Fruit fly (Drosophila melanogaster) whole organism, embryonic: ENCODE data around the gene CG9360.

ENCODE experiments used
- ATbp ChIP-seq: fragments of 200-800 bp; sonication (Bioruptor generic); optimal IDR thresholded peaks from 2 replicates; lab custom pipeline; 2017; ENCODE audit warnings: missing biosample characterization, mild to moderate bottlenecking, missing genetic modification characterization, missing genetic modification reagents
- Atf3 ChIP-seq: fragments of 200-800 bp; sonication (Bioruptor generic); optimal IDR thresholded peaks from 3 replicates; lab custom pipeline; 2016; ENCODE audit warnings: missing biosample characterization, missing genetic modification characterization
- Atf6 ChIP-seq: fragments of 200-800 bp; sonication (Bioruptor generic); IDR thresholded peaks from 2 replicates; pipeline ENCODE4 v1.3.6; 2022; ENCODE audit warnings: missing biosample characterization, missing genetic modification characterization
- B-H1 ChIP-seq: fragments of 200-800 bp; sonication (Bioruptor generic); IDR thresholded peaks from 3 replicates; pipeline ENCODE4 v1.3.6; 2022; ENCODE audit warnings: missing biosample characterization, missing genetic modification characterization
- Bteb2 ChIP-seq: fragments of 200-800 bp; sonication (Bioruptor generic); optimal IDR thresholded peaks from 2 replicates; lab custom pipeline; 2016; ENCODE audit warnings: missing biosample characterization, missing genetic modification characterization
- CG1024 ChIP-seq: fragments of 200-800 bp; sonication (Bioruptor generic); IDR thresholded peaks from 2 replicates; pipeline ENCODE4 v1.3.6; 2022; ENCODE audit warnings: missing biosample characterization, missing genetic modification characterization
- CG10543 ChIP-seq: fragments of 200-800 bp; sonication (Bioruptor generic); optimal IDR thresholded peaks from 3 replicates; lab custom pipeline; 2017; ENCODE audit warnings: missing biosample characterization, mild to moderate bottlenecking, missing genetic modification characterization, moderate library complexity
- CG11695 ChIP-seq: fragments of 200-800 bp; sonication (Bioruptor generic); IDR thresholded peaks from 3 replicates; pipeline ENCODE4 v1.3.6; 2022; ENCODE audit warnings: missing biosample characterization, missing genetic modification characterization
- CG1233 ChIP-seq: fragments of 200-800 bp; sonication (Bioruptor generic); optimal IDR thresholded peaks from 4 replicates; lab custom pipeline; 2018; ENCODE audit warnings: missing biosample characterization, mild to moderate bottlenecking, missing genetic modification characterization
- CG13296 ChIP-seq: fragments of 200-800 bp; sonication (Bioruptor generic); optimal IDR thresholded peaks from 3 replicates; lab custom pipeline; 2018; ENCODE audit warnings: missing biosample characterization, mild to moderate bottlenecking, missing genetic modification characterization
- CG14014 ChIP-seq: fragments of 200-800 bp; sonication (Bioruptor generic); IDR thresholded peaks from 2 replicates; pipeline ENCODE4 v1.3.6; 2022; ENCODE audit warnings: missing biosample characterization, missing genetic modification characterization
- CG15601 ChIP-seq: fragments of 200-800 bp; sonication (Bioruptor generic); optimal IDR thresholded peaks from 3 replicates; lab custom pipeline; 2019; ENCODE audit warnings: missing biosample characterization, mild to moderate bottlenecking, missing genetic modification characterization, moderate library complexity
- CG17568 ChIP-seq: fragments of 200-800 bp; sonication (Bioruptor generic); optimal IDR thresholded peaks from 2 replicates; lab custom pipeline; 2018; ENCODE audit warnings: missing biosample characterization, mild to moderate bottlenecking, missing genetic modification characterization, moderate library complexity
- CG2712 ChIP-seq: fragments of 200-800 bp; optimal IDR thresholded peaks from 3 replicates; lab custom pipeline; 2019; ENCODE audit warnings: missing biosample characterization, mild to moderate bottlenecking, missing genetic modification characterization, moderate library complexity
- CG3995 ChIP-seq: fragments of 200-800 bp; sonication (Bioruptor generic); optimal IDR thresholded peaks from 3 replicates; lab custom pipeline; 2016; ENCODE audit warnings: missing biosample characterization, missing genetic modification characterization
- CG4707 ChIP-seq: fragments of 200-800 bp; sonication (Bioruptor generic); optimal IDR thresholded peaks from 2 replicates; lab custom pipeline; 2018; ENCODE audit warnings: missing biosample characterization, mild to moderate bottlenecking, missing genetic modification characterization, moderate library complexity
- CG5245 ChIP-seq: fragments of 200-800 bp; sonication (Bioruptor generic); optimal IDR thresholded peaks from 3 replicates; lab custom pipeline; 2016; ENCODE audit warnings: missing biosample characterization, missing genetic modification characterization
- CG7372 ChIP-seq: fragments of 200-800 bp; sonication (Bioruptor generic); IDR thresholded peaks from 2 replicates; pipeline ENCODE4 v1.3.6; 2022; ENCODE audit warnings: missing biosample characterization, missing genetic modification characterization
- CG7745 ChIP-seq: fragments of 200-800 bp; sonication (Bioruptor generic); optimal IDR thresholded peaks from 2 replicates; lab custom pipeline; 2018; ENCODE audit warnings: missing biosample characterization, mild to moderate bottlenecking, missing genetic modification characterization, moderate library complexity
- CG7963 ChIP-seq: fragments of 200-800 bp; sonication (Bioruptor generic); IDR thresholded peaks from 3 replicates; pipeline ENCODE4 v1.3.6; 2022; ENCODE audit warnings: missing biosample characterization, missing genetic modification characterization; ENCODE audit not compliant: partially characterized antibody
- CG8359 ChIP-seq: fragments of 200-800 bp; sonication (Bioruptor generic); optimal IDR thresholded peaks from 2 replicates; lab custom pipeline; 2017; ENCODE audit warnings: missing biosample characterization, mild to moderate bottlenecking, missing genetic modification characterization, borderline replicate concordance
- CHES-1-like ChIP-seq: fragments of 200-800 bp; sonication (Bioruptor generic); optimal IDR thresholded peaks from 2 replicates; lab custom pipeline; 2016; ENCODE audit warnings: missing biosample characterization, missing genetic modification characterization
- Camta ChIP-seq: fragments of 200-800 bp; sonication (Bioruptor generic); optimal IDR thresholded peaks from 2 replicates; lab custom pipeline; 2016; ENCODE audit warnings: missing biosample characterization, missing genetic modification characterization
- CoRest ChIP-seq: fragments of 200-800 bp; sonication (Bioruptor generic); optimal IDR thresholded peaks from 3 replicates; lab custom pipeline; 2018; ENCODE audit warnings: missing biosample characterization, mild to moderate bottlenecking, missing genetic modification characterization, moderate library complexity
- Dip2 ChIP-seq: fragments of 200-800 bp; sonication (Bioruptor generic); IDR thresholded peaks from 2 replicates; pipeline ENCODE4 v1.3.6; 2022; ENCODE audit warnings: missing biosample characterization, missing genetic modification characterization
- HmgZ ChIP-seq: fragments of 200-800 bp; sonication (Bioruptor generic); optimal IDR thresholded peaks from 2 replicates; lab custom pipeline; 2018; ENCODE audit warnings: missing biosample characterization, mild to moderate bottlenecking, missing genetic modification characterization
- MBD-R2 ChIP-seq: fragments of 200-800 bp; sonication (Bioruptor generic); IDR thresholded peaks from 2 replicates; pipeline ENCODE4 v1.3.6; 2022; ENCODE audit warnings: missing biosample characterization, missing genetic modification characterization
- Ptx1 ChIP-seq: fragments of 200-800 bp; sonication (Bioruptor generic); IDR thresholded peaks from 2 replicates; pipeline ENCODE4 v1.3.6; 2022; ENCODE audit warnings: missing biosample characterization, missing genetic modification characterization
- Scr ChIP-seq: fragments of 200-800 bp; sonication (Bioruptor generic); IDR thresholded peaks from 2 replicates; pipeline ENCODE4 v1.3.6; 2022; ENCODE audit warnings: missing biosample characterization, missing genetic modification characterization; ENCODE audit not compliant: partially characterized antibody
- Sox100B ChIP-seq: fragments of 200-800 bp; sonication (Bioruptor generic); optimal IDR thresholded peaks from 3 replicates; lab custom pipeline; 2018; ENCODE audit warnings: missing biosample characterization, mild to moderate bottlenecking, missing genetic modification characterization
- Sry-δ ChIP-seq: fragments of 200-800 bp; sonication (Bioruptor generic); optimal IDR thresholded peaks from 2 replicates; lab custom pipeline; 2016; ENCODE audit warnings: missing biosample characterization, missing genetic modification characterization
- Ssrp ChIP-seq: fragments of 200-800 bp; sonication (Bioruptor generic); optimal IDR thresholded peaks from 2 replicates; lab custom pipeline; 2018; ENCODE audit warnings: missing biosample characterization, mild to moderate bottlenecking, missing genetic modification characterization, moderate library complexity
- TFAM ChIP-seq: fragments of 200-800 bp; sonication (Bioruptor generic); optimal IDR thresholded peaks from 2 replicates; lab custom pipeline; 2017; ENCODE audit warnings: missing biosample characterization, missing genetic modification characterization, inconsistent platforms
- Vsx1 ChIP-seq: fragments of 200-800 bp; sonication (Bioruptor generic); optimal IDR thresholded peaks from 2 replicates; lab custom pipeline; 2017; ENCODE audit warnings: missing biosample characterization, mild to moderate bottlenecking, missing genetic modification characterization, missing genetic modification reagents
- ash1 ChIP-seq: fragments of 200-800 bp; sonication (Bioruptor generic); optimal IDR thresholded peaks from 2 replicates; lab custom pipeline; 2018; ENCODE audit warnings: missing biosample characterization, mild to moderate bottlenecking, missing genetic modification characterization
- ato ChIP-seq: fragments of 200-800 bp; sonication (Bioruptor generic); IDR thresholded peaks from 2 replicates; pipeline ENCODE4 v1.3.6; 2022; ENCODE audit warnings: missing biosample characterization, missing genetic modification characterization; ENCODE audit not compliant: partially characterized antibody
- chinmo ChIP-seq: fragments of 200-800 bp; sonication (Bioruptor generic); IDR thresholded peaks from 4 replicates; pipeline ENCODE4 v1.3.6; 2022; ENCODE audit warnings: missing biosample characterization, missing genetic modification characterization; ENCODE audit not compliant: partially characterized antibody
- dati ChIP-seq: fragments of 200-800 bp; sonication (Bioruptor generic); IDR thresholded peaks from 2 replicates; pipeline ENCODE4 v1.3.6; 2022; ENCODE audit warnings: missing biosample characterization, missing genetic modification characterization
- her ChIP-seq: fragments of 200-800 bp; sonication (Bioruptor generic); optimal IDR thresholded peaks from 2 replicates; lab custom pipeline; 2016; ENCODE audit warnings: missing biosample characterization, missing genetic modification characterization
- klu ChIP-seq: fragments of 200-800 bp; sonication (Bioruptor generic); IDR thresholded peaks from 2 replicates; pipeline ENCODE4 v1.3.6; 2022; ENCODE audit warnings: missing biosample characterization, missing genetic modification characterization
- pfk ChIP-seq: fragments of 200-800 bp; sonication (Bioruptor generic); optimal IDR thresholded peaks from 2 replicates; lab custom pipeline; 2018; ENCODE audit warnings: missing biosample characterization, mild to moderate bottlenecking, missing genetic modification characterization, moderate library complexity
- ro ChIP-seq: fragments of 200-800 bp; sonication (Bioruptor generic); IDR thresholded peaks from 2 replicates; pipeline ENCODE4 v1.3.6; 2022; ENCODE audit warnings: missing biosample characterization, missing genetic modification characterization
- sisA ChIP-seq: fragments of 200-800 bp; sonication (Bioruptor generic); IDR thresholded peaks from 2 replicates; pipeline ENCODE4 v1.3.6; 2022; ENCODE audit warnings: missing biosample characterization, missing genetic modification characterization
- trh ChIP-seq: fragments of 200-800 bp; sonication (Bioruptor generic); optimal IDR thresholded peaks from 2 replicates; lab custom pipeline; 2016; ENCODE audit warnings: missing biosample characterization, missing genetic modification characterization
- tup ChIP-seq: fragments of 200-800 bp; sonication (Bioruptor generic); optimal IDR thresholded peaks from 2 replicates; lab custom pipeline; 2016; ENCODE audit warnings: missing biosample characterization, mild to moderate bottlenecking, missing genetic modification characterization, moderate library complexity
- unpg ChIP-seq: fragments of 200-800 bp; sonication (Bioruptor generic); optimal IDR thresholded peaks from 3 replicates; lab custom pipeline; 2018; ENCODE audit warnings: missing biosample characterization, mild to moderate bottlenecking, missing genetic modification characterization, moderate library complexity
- wek ChIP-seq: fragments of 200-800 bp; sonication (Bioruptor generic); optimal IDR thresholded peaks from 3 replicates; lab custom pipeline; 2018; ENCODE audit warnings: missing biosample characterization, mild to moderate bottlenecking, missing genetic modification characterization, moderate library complexity
- wor ChIP-seq: fragments of 200-800 bp; sonication (Bioruptor generic); IDR thresholded peaks from 2 replicates; pipeline ENCODE4 v1.3.6; 2022; ENCODE audit warnings: missing biosample characterization, missing genetic modification characterization
- zfh2 ChIP-seq: fragments of 200-800 bp; sonication (Bioruptor generic); optimal IDR thresholded peaks from 2 replicates; lab custom pipeline; 2016; ENCODE audit warnings: missing biosample characterization, missing genetic modification characterization

CG9360 gene

DNA sequence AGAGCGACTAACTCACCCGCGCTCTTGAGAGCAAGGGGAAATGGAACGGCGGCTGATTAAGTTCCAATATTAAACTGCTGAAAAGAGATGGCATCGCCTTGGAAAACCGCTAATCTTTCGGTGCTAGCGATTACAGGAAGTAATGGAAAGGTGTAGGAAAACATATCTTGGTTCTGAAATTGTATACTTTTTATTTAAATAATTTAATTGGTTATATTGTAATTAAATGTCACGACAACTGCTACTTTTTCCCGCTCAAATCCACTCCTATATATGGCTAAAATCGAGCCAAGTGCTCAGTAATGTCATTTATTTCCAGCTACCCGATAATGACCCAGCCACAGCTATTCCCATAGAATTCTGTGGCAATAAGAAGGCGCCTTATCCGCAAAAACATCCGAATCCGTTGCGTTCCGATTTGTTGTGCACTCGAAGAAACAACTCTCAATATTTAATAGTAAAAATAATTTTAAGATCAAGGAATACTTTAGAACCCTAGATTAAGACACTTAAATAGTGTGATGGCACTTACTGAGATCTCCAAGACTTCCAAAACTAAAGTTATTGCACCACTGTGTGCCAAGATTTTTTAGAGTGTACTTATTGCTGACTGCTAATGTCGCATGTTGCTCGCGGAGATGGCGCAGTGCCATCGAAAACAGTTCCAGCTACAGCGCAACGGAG is 23.9 kb upstream of the CG9360 start (continued):
- TF ChIP-seq CG10543 (no peak), CHES-1-like (GFP tag; lab: Kevin White, UChicago) (peak; percentile 24), CG7372 (0 out of 2 replicates have a peak, but pooled peaks have one; percentile 38), Ptx1 (peak; percentile 83), Camta (GFP tag; lab: Kevin White, UChicago) (peak; percentile 59), trh (GFP tag; lab: Kevin White, UChicago) (peak; percentile 36), Scr (GFP tag; lab: Robert Waterston, UW) (no peak), ato (GFP tag; lab: Robert Waterston, UW) (no peak), B-H1 (GFP tag; lab: Robert Waterston, UW) (peak; percentile 42; the same call in 1 of the 3 replicates), CG14014 (GFP tag; lab: Robert Waterston, UW) (peak; percentile 65), CG3995 (no peak), Sry-δ (GFP tag; lab: Kevin White, UChicago) (peak; percentile 28), her (GFP tag; lab: Kevin White, UChicago) (no peak), wor (GFP tag; lab: Robert Waterston, UW) (peak; percentile 46; the same call in 1 of the 2 replicates), chinmo (GFP tag; lab: Robert Waterston, UW) (no peak), unpg (peak; percentile 85), klu (0 out of 2 replicates have a peak, but pooled peaks have one; percentile 52), TFAM (no peak), CG17568 (GFP tag; lab: Kevin White, UChicago) (peak; percentile 47), CG15601 (tag; lab: Kevin White, UChicago) (no peak), Sox100B (GFP tag; lab: Kevin White, UChicago) (peak; percentile 59), CG5245 (GFP tag; lab: Kevin White, UChicago) (peak; percentile 56), CG7745 (tag; lab: Kevin White, UChicago) (no peak), Dip2 (GFP tag; lab: Robert Waterston, UW) (no peak), CG13296 (GFP tag; lab: Kevin White, UChicago) (peak; percentile 54), CG4707 (GFP tag; lab: Kevin White, UChicago) (peak; percentile 10), CG8359 (GFP tag; lab: Kevin White, UChicago) (peak; percentile 19), CG2712 (peak; percentile 76), CG1024 (GFP tag; lab: Robert Waterston, UW) (peak; percentile 41; the same call in 1 of the 2 replicates), Atf6 (peak; percentile 67), ash1 (no peak), CG7963 (GFP tag; lab: Robert Waterston, UW) (no peak), CG11695 (GFP tag; lab: Robert Waterston, UW) (peak; percentile 79), CoRest (tag; lab: Kevin White, UChicago) (peak; percentile 74), ATbp (peak; percentile 67), pfk (GFP tag; lab: Kevin White, UChicago) (no peak), wek (GFP tag; lab: Kevin White, UChicago) (peak; percentile 7), Bteb2 (GFP tag; lab: Kevin White, UChicago) (peak; percentile 35), tup (GFP tag; lab: Kevin White, UChicago) (no peak), CG1233 (peak; percentile 62), MBD-R2 (GFP tag; lab: Robert Waterston, UW) (no peak; the same call in 1 of the 2 replicates), zfh2 (peak; percentile 17), dati (0 out of 2 replicates have a peak, but pooled peaks have one; percentile 6), ro (peak; percentile 43; the same call in 1 of the 2 replicates), sisA (GFP tag; lab: Robert Waterston, UW) (peak; percentile 61), Ssrp (tag; lab: Kevin White, UChicago) (peak; percentile 71), Atf3 (GFP tag; lab: Kevin White, UChicago) (peak; percentile 30), Vsx1 (peak; percentile 28), HmgZ (tag; lab: Kevin White, UChicago) (peak; percentile 51)
